Worm (Caenorhabditis elegans) whole organism, L4 larva: ENCODE data around the gene sre-1.

Experiments
- R02D3.7 ChIP-seq: fragments of 150-350 bp; sonication (generic microtip); optimal IDR thresholded peaks from 3 replicates; lab custom pipeline; 2014; ENCODE audit warnings: missing biosample characterization, missing genetic modification characterization
- T20F7.1 ChIP-seq: fragments of 200-800 bp; sonication (Bioruptor generic); optimal IDR thresholded peaks from 2 replicates; lab custom pipeline; 2018; ENCODE audit warnings: mild to moderate bottlenecking, missing genetic modification characterization, missing compliant biosample characterization
- T26A8.4 ChIP-seq: fragments of 200-800 bp; sonication (Bioruptor generic); IDR thresholded peaks from 2 replicates; pipeline ENCODE4 v1.3.6; 2022; ENCODE audit warnings: missing genetic modification characterization, missing compliant biosample characterization
- Y105C5A.15 ChIP-seq: fragments of 200-800 bp; sonication (Bioruptor generic); IDR thresholded peaks from 2 replicates; pipeline ENCODE4 v1.3.6; 2022; ENCODE audit warnings: missing genetic modification characterization, missing compliant biosample characterization
- Y5F2A.4 ChIP-seq: fragments of 200-800 bp; sonication (Bioruptor generic); optimal IDR thresholded peaks from 2 replicates; lab custom pipeline; 2018; ENCODE audit warnings: mild to moderate bottlenecking, missing genetic modification characterization, missing compliant biosample characterization
- ceh-20 ChIP-seq: fragments of 200-800 bp; sonication (Bioruptor generic); IDR thresholded peaks from 2 replicates; pipeline ENCODE4 v1.3.6; 2022; ENCODE audit warnings: missing genetic modification reagents, missing genetic modification characterization, missing compliant biosample characterization
- ceh-28 ChIP-seq: fragments of 150-350 bp; optimal IDR thresholded peaks from 2 replicates; lab custom pipeline; 2014; ENCODE audit warnings: missing biosample characterization, missing genetic modification reagents, missing genetic modification characterization
- ceh-32 ChIP-seq: sonication (generic microtip); optimal IDR thresholded peaks from 2 replicates; lab custom pipeline; 2016; ENCODE audit warnings: mild to moderate bottlenecking, missing genetic modification characterization, missing compliant biosample characterization; ENCODE audit not compliant: poor library complexity
- ceh-44 ChIP-seq: fragments of 200-800 bp; sonication (Bioruptor generic); IDR thresholded peaks from 2 replicates; pipeline ENCODE4 v1.3.6; 2022; ENCODE audit warnings: missing genetic modification reagents, missing genetic modification characterization, missing compliant biosample characterization
- ceh-62 ChIP-seq: sonication (generic microtip); optimal IDR thresholded peaks from 2 replicates; lab custom pipeline; 2017; ENCODE audit warnings: missing biosample characterization, missing genetic modification characterization
- ces-1 ChIP-seq: fragments of 150-350 bp; sonication (generic microtip); optimal IDR thresholded peaks from 4 replicates; lab custom pipeline; 2014; ENCODE audit warnings: missing biosample characterization, missing genetic modification reagents, missing genetic modification characterization
- cey-2 ChIP-seq: sonication (generic microtip); optimal IDR thresholded peaks from 3 replicates; lab custom pipeline; 2017; ENCODE audit warnings: missing genetic modification characterization, mild to moderate bottlenecking, missing compliant biosample characterization, antibody characterized with exemption, borderline replicate concordance; ENCODE audit not compliant: insufficient read depth
- daf-16 ChIP-seq, 3 experiments: sonication (generic microtip); optimal IDR thresholded peaks; 2 replicates each; lab custom pipeline; 2016 to 2017; ENCODE audit warnings: missing genetic modification characterization in 3 of 3, missing genetic modification reagents in 3 of 3, mild to moderate bottlenecking in 2 of 3, missing compliant biosample characterization in 2 of 3, missing biosample characterization in 1 of 3, moderate library complexity in 1 of 3
- dmd-6 ChIP-seq: fragments of 200-800 bp; sonication (Bioruptor generic); IDR thresholded peaks from 2 replicates; pipeline ENCODE4 v1.3.6; 2022; ENCODE audit warnings: missing genetic modification reagents, missing genetic modification characterization, missing compliant biosample characterization
- duxl-1 ChIP-seq: sonication (generic microtip); optimal IDR thresholded peaks from 2 replicates; lab custom pipeline; 2016; ENCODE audit warnings: mild to moderate bottlenecking, missing genetic modification characterization, moderate library complexity, missing compliant biosample characterization; ENCODE audit not compliant: poor library complexity
- dve-1 ChIP-seq: sonication (generic microtip); optimal IDR thresholded peaks from 2 replicates; lab custom pipeline; 2017; ENCODE audit warnings: antibody characterized with exemption, mild to moderate bottlenecking, missing genetic modification characterization, missing compliant biosample characterization; ENCODE audit not compliant: insufficient read depth
- fos-1 ChIP-seq: fragments of 150-350 bp; optimal IDR thresholded peaks from 2 replicates; lab custom pipeline; 2014; ENCODE audit warnings: missing biosample characterization, missing genetic modification characterization
- hlh-11 ChIP-seq: fragments of 200-800 bp; sonication (Bioruptor generic); optimal IDR thresholded peaks from 2 replicates; lab custom pipeline; 2018; ENCODE audit warnings: mild to moderate bottlenecking, missing genetic modification characterization, missing compliant biosample characterization
- hlh-30 ChIP-seq: sonication (generic microtip); optimal IDR thresholded peaks from 2 replicates; lab custom pipeline; 2017; ENCODE audit warnings: antibody characterized with exemption, mild to moderate bottlenecking, missing genetic modification characterization, missing compliant biosample characterization; ENCODE audit not compliant: insufficient read depth
- hmg-1.1 ChIP-seq: fragments of 200-800 bp; sonication (Bioruptor generic); IDR thresholded peaks from 2 replicates; pipeline ENCODE4 v1.3.6; 2022; ENCODE audit warnings: missing genetic modification reagents, missing genetic modification characterization, missing compliant biosample characterization
- lim-7 ChIP-seq: fragments of 200-800 bp; sonication (Bioruptor generic); IDR thresholded peaks from 2 replicates; pipeline ENCODE4 v1.3.6; 2022; ENCODE audit warnings: missing genetic modification characterization, missing compliant biosample characterization
- lin-1 ChIP-seq: fragments of 200-800 bp; sonication (Bioruptor generic); IDR thresholded peaks from 2 replicates; pipeline ENCODE4 v1.3.6; 2022; ENCODE audit warnings: missing genetic modification reagents, missing genetic modification characterization, missing compliant biosample characterization
- lin-29 ChIP-seq: fragments of 200-800 bp; sonication (Bioruptor generic); IDR thresholded peaks from 2 replicates; pipeline ENCODE4 v1.3.6; 2022; ENCODE audit warnings: missing genetic modification reagents, missing genetic modification characterization, missing compliant biosample characterization
- lin-39 ChIP-seq: fragments of 150-350 bp; optimal IDR thresholded peaks from 2 replicates; lab custom pipeline; 2014; ENCODE audit warnings: missing biosample characterization, missing genetic modification reagents, missing genetic modification characterization
- lsy-2 ChIP-seq, 2 experiments: fragments of 150-350 bp in 1 of 2; sonication (generic microtip) in 1 of 2; optimal IDR thresholded peaks; 2 replicates each; lab custom pipeline; 2014 to 2017; ENCODE audit warnings: missing biosample characterization in 2 of 2, missing genetic modification characterization in 2 of 2
- mdl-1 ChIP-seq, 2 experiments: fragments of 150-350 bp in 1 of 2; sonication (generic microtip) in 1 of 2; optimal IDR thresholded peaks; 2 replicates each; lab custom pipeline; 2014 to 2017; ENCODE audit warnings: missing biosample characterization in 2 of 2, missing genetic modification characterization in 2 of 2
- mes-2 ChIP-seq: sonication (generic microtip); optimal IDR thresholded peaks from 2 replicates; lab custom pipeline; 2016; ENCODE audit warnings: missing genotype, mild to moderate bottlenecking, missing genetic modification characterization, missing compliant biosample characterization; ENCODE audit not compliant: poor library complexity, severe bottlenecking
- mxl-3 ChIP-seq: fragments of 200-800 bp; sonication (Bioruptor generic); optimal IDR thresholded peaks from 2 replicates; lab custom pipeline; 2018; ENCODE audit warnings: mild to moderate bottlenecking, missing genetic modification characterization, missing compliant biosample characterization
- nhr-102 ChIP-seq: sonication (generic microtip); optimal IDR thresholded peaks from 2 replicates; lab custom pipeline; 2016; ENCODE audit warnings: mild to moderate bottlenecking, missing genetic modification characterization, moderate library complexity, missing compliant biosample characterization
- nhr-25 ChIP-seq: sonication (generic microtip); optimal IDR thresholded peaks from 2 replicates; lab custom pipeline; 2017; ENCODE audit warnings: missing genetic modification characterization, mild to moderate bottlenecking, missing compliant biosample characterization, antibody characterized with exemption, moderate library complexity, borderline replicate concordance; ENCODE audit not compliant: insufficient read depth
- nhr-28 ChIP-seq: fragments of 150-350 bp; optimal IDR thresholded peaks from 2 replicates; lab custom pipeline; 2014; ENCODE audit warnings: missing biosample characterization, missing genetic modification characterization
- nhr-41 ChIP-seq: fragments of 200-800 bp; sonication (Bioruptor generic); IDR thresholded peaks from 2 replicates; pipeline ENCODE4 v1.3.6; 2022; ENCODE audit warnings: missing genetic modification reagents, missing genetic modification characterization, missing compliant biosample characterization
- nhr-48 ChIP-seq: sonication (generic microtip); optimal IDR thresholded peaks from 2 replicates; lab custom pipeline; 2016; ENCODE audit warnings: mild to moderate bottlenecking, missing genetic modification characterization, missing compliant biosample characterization
- nhr-77 ChIP-seq: fragments of 150-350 bp; optimal IDR thresholded peaks from 2 replicates; lab custom pipeline; 2014; ENCODE audit warnings: missing biosample characterization, missing genetic modification characterization
- php-3 ChIP-seq: fragments of 200-800 bp; sonication (Bioruptor generic); IDR thresholded peaks from 2 replicates; pipeline ENCODE4 v1.3.6; 2022; ENCODE audit warnings: missing genetic modification reagents, missing genetic modification characterization, missing compliant biosample characterization
- pqm-1 ChIP-seq: sonication (generic microtip); optimal IDR thresholded peaks from 2 replicates; lab custom pipeline; 2017; ENCODE audit warnings: missing biosample characterization, missing genetic modification characterization
- saeg-2 ChIP-seq: fragments of 200-800 bp; sonication (Bioruptor generic); IDR thresholded peaks from 2 replicates; pipeline ENCODE4 v1.3.6; 2022; ENCODE audit warnings: missing genetic modification reagents, missing genetic modification characterization, missing compliant biosample characterization
- snpc-4 ChIP-seq: fragments of 150-350 bp; optimal IDR thresholded peaks from 2 replicates; lab custom pipeline; 2014; ENCODE audit warnings: missing biosample characterization, missing genetic modification characterization
- tra-1 ChIP-seq: fragments of 200-800 bp; sonication (Bioruptor generic); IDR thresholded peaks from 2 replicates; pipeline ENCODE4 v1.3.6; 2022; ENCODE audit warnings: missing genetic modification reagents, missing genetic modification characterization, missing compliant biosample characterization
- unc-39 ChIP-seq: sonication (generic microtip); optimal IDR thresholded peaks from 2 replicates; lab custom pipeline; 2017; ENCODE audit warnings: missing biosample characterization, missing genetic modification characterization
- unc-62 ChIP-seq, 3 experiments: fragments of 150-350 bp in 1 of 3; sonication (generic microtip); optimal IDR thresholded peaks in 2 of 3; peaks in 1 of 3; 1 replicate in 1 of 3; 2 replicates in 2 of 3; lab custom pipeline; 2014 to 2017; ENCODE audit warnings: missing biosample characterization in 3 of 3, missing genetic modification characterization in 3 of 3, missing genetic modification reagents in 3 of 3, missing genotype in 1 of 3
- zag-1 ChIP-seq: fragments of 150-350 bp; optimal IDR thresholded peaks from 2 replicates; lab custom pipeline; 2014; ENCODE audit warnings: missing biosample characterization, missing genetic modification characterization
- zfp-2 ChIP-seq: sonication (generic microtip); optimal IDR thresholded peaks from 2 replicates; lab custom pipeline; 2016; ENCODE audit warnings: mild to moderate bottlenecking, missing genetic modification characterization, missing compliant biosample characterization
- zip-11 ChIP-seq: fragments of 200-800 bp; sonication (Bioruptor generic); IDR thresholded peaks from 2 replicates; pipeline ENCODE4 v1.3.6; 2022; ENCODE audit warnings: missing genetic modification characterization, missing compliant biosample characterization
- ztf-7 ChIP-seq: fragments of 150-350 bp; optimal IDR thresholded peaks from 2 replicates; lab custom pipeline; 2014; ENCODE audit warnings: missing biosample characterization, missing genetic modification characterization

sre-1 gene

ce11 chrII:7695636-7696035, 13.9 kb upstream of the sre-1 start:
- TF ChIP-seq php-3 (GFP tag; lab: Robert Waterston, UW) = peak; percentile 98
- 0 out of 2 replicates have a peak, but pooled peaks have one; percentile 35 for TF ChIP-seq saeg-2
- TF ChIP-seq zag-1 (tag; lab: Kevin White, UChicago) = no peak
- TF ChIP-seq snpc-4 (tag; lab: Kevin White, UChicago) = no peak
- TF ChIP-seq nhr-102 (tag; lab: Kevin White, UChicago) = peak; percentile 24
- TF ChIP-seq nhr-25 (tag; lab: Kevin White, UChicago) = no peak
- peak in 1 of 2 experiments; percentile 26 for TF ChIP-seq unc-62 (GFP tag; optimal IDR thresholded peaks at IDR 0.05 in 1 of 2; lab: Kevin White, UChicago)
- TF ChIP-seq unc-62 (tag; optimal IDR thresholded peaks at IDR 0.05; lab: Kevin White, UChicago) = no peak
- peak; percentile 88 for TF ChIP-seq mxl-3 (GFP tag; lab: Kevin White, UChicago)
- peak; percentile 84 for TF ChIP-seq lin-1
- no peak for TF ChIP-seq T26A8.4 (GFP tag; lab: Robert Waterston, UW)
- no peak for TF ChIP-seq lin-29 (GFP tag; lab: Robert Waterston, UW)
- TF ChIP-seq nhr-77 (tag; lab: Kevin White, UChicago) = peak; percentile 21
- TF ChIP-seq fos-1 (tag; lab: Kevin White, UChicago) = no peak
- peak; percentile 76 for TF ChIP-seq tra-1
- no peak for TF ChIP-seq zip-11 (GFP tag; lab: Robert Waterston, UW)
- no peak for TF ChIP-seq duxl-1
- TF ChIP-seq ces-1 (GFP tag; lab: Kevin White, UChicago) = no peak
- no peak for TF ChIP-seq cey-2
- TF ChIP-seq mes-2 (tag; lab: Kevin White, UChicago) = no peak
- TF ChIP-seq ceh-32 (tag; lab: Kevin White, UChicago) = no peak
- peak in 1 of 2 experiments; percentile 61 for TF ChIP-seq mdl-1 (tag; optimal IDR thresholded peaks at IDR 0.05; lab: Kevin White, UChicago)
- no peak for TF ChIP-seq zfp-2 (tag; lab: Kevin White, UChicago)
- TF ChIP-seq ceh-20 (GFP tag; lab: Robert Waterston, UW) = peak; percentile 82
- TF ChIP-seq lim-7 (GFP tag; lab: Robert Waterston, UW) = no peak
- TF ChIP-seq unc-39 = no peak
- TF ChIP-seq hlh-30 (tag; lab: Kevin White, UChicago) = peak; percentile 17
- TF ChIP-seq hlh-11 = peak; percentile 82
- no peak for TF ChIP-seq ztf-7 (tag; lab: Kevin White, UChicago)
- TF ChIP-seq pqm-1 (tag; lab: Kevin White, UChicago) = peak; percentile 95
- peak; percentile 92 for TF ChIP-seq dmd-6 (GFP tag; lab: Robert Waterston, UW)
- no peak for TF ChIP-seq hmg-1.1 (GFP tag; lab: Robert Waterston, UW)
- no peak for TF ChIP-seq ceh-44 (GFP tag; lab: Robert Waterston, UW)
- no peak for TF ChIP-seq daf-16 (GFP tag; optimal IDR thresholded peaks at IDR 0.05; lab: Kevin White, UChicago)
- peak; percentile 66 for TF ChIP-seq daf-16 (tag; optimal IDR thresholded peaks at IDR 0.05; lab: Kevin White, UChicago)
- no peak for TF ChIP-seq R02D3.7 (tag; lab: Kevin White, UChicago)
- no peak for TF ChIP-seq nhr-48 (tag; lab: Kevin White, UChicago)
- peak; percentile 60 for TF ChIP-seq nhr-28 (tag; lab: Kevin White, UChicago)
- TF ChIP-seq lin-39 = no peak
- no peak for TF ChIP-seq ceh-28
- peak in 1 of 2 experiments; percentile 11 for TF ChIP-seq lsy-2 (tag; optimal IDR thresholded peaks at IDR 0.05; lab: Kevin White, UChicago)
- TF ChIP-seq Y5F2A.4 (GFP tag; lab: Kevin White, UChicago) = no peak
- TF ChIP-seq T20F7.1 (GFP tag; lab: Kevin White, UChicago) = peak; percentile 20
- no peak for TF ChIP-seq Y105C5A.15 (GFP tag; lab: Robert Waterston, UW)
- no peak for TF ChIP-seq ceh-62 (tag; lab: Kevin White, UChicago)
- TF ChIP-seq nhr-41 (GFP tag; lab: Robert Waterston, UW) = no peak
- TF ChIP-seq dve-1 (tag; lab: Kevin White, UChicago) = peak; percentile 76
